Worm (Caenorhabditis elegans): ENCODE measurements around the gene bus-2.

Gene bus-2

DNA sequence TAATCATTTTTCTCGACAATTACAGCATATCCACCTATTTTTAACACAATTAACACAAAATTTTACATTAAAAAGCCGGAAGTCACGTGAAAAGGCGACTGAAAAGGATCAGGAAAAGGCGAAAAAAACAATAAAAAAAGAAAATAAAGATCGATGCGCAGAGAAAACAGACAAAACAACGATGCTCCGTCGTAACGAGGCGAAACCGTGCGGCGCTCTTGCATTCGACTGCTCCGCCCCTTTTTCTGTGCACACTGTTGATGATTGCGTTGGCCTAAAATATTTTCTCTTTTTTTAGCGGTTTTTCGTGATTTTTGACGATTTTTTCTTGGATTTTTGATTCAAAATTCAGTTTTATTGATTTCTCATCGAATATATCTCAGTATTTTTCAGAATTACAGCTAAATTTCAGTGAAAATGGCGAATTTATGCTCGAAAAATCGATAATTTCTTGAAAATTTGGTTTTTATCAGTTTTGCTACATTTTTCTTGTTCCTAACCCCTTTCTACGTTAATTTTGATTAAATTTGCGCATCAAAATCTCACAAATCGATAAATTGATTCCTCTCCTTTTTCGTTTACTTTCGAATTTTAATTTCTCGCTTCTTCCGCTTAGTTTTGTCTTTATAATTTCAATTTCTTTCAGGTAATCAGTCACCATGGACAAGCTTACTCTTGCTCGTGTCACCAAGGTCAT, 40.5 kb upstream of the bus-2 start, which contains the start of gene rps-28:
rps-28 (plus strand) TSS at position 647 of the 697 bp plus-strand sequence.
- TF ChIP-seq zfp-3 (GFP tag; conservative IDR thresholded peaks at IDR 0.05): peak; percentile 88
- TF ChIP-seq dmd-6 (GFP tag; IDR thresholded peaks at IDR 0.05): peak; percentile 91
- peak; percentile 89 for TF ChIP-seq lin-29 (GFP tag; IDR thresholded peaks at IDR 0.05)
- TF ChIP-seq F26F4.8 (GFP tag; conservative IDR thresholded peaks at IDR 0.05): no peak
- peak; percentile 96 for TF ChIP-seq nhr-25 (tag; optimal IDR thresholded peaks at IDR 0.05; ENCODE audit: borderline replicate concordance, insufficient read depth)
- no peak for TF ChIP-seq zip-11 (GFP tag; IDR thresholded peaks at IDR 0.05)
- no peak for TF ChIP-seq skn-1 (tag; optimal IDR thresholded peaks at IDR 0.05)
- TF ChIP-seq set-16 (GFP tag; IDR thresholded peaks at IDR 0.05): peak; percentile 53; the same call in 1 of the 2 replicates
- TF ChIP-seq dmd-8 (GFP tag; IDR thresholded peaks at IDR 0.05): 0 out of 2 replicates have a peak, but pooled peaks have one; percentile 17
- TF ChIP-seq ceh-32 (tag; optimal IDR thresholded peaks at IDR 0.05; ENCODE audit: poor library complexity): no peak
- no peak for TF ChIP-seq tag-97 (GFP tag; IDR thresholded peaks at IDR 0.05)
- peak; percentile 86 for TF ChIP-seq nhr-42 (GFP tag; IDR thresholded peaks at IDR 0.05)
- TF ChIP-seq madf-5 (GFP tag; IDR thresholded peaks at IDR 0.05): 0 out of 4 replicates have a peak, but pooled peaks of 1 of the 2 experiments have one; percentile 64
- TF ChIP-seq daf-8 (GFP tag; IDR thresholded peaks at IDR 0.05): no peak
- peak; percentile 78 for TF ChIP-seq ctbp-1 (GFP tag; IDR thresholded peaks at IDR 0.05)
- peak; percentile 69; the same call in 1 of the 2 replicates for TF ChIP-seq ZK337.2 (GFP tag; IDR thresholded peaks at IDR 0.05)
- peak in 1 of 2 experiments; percentile 80 for TF ChIP-seq mdl-1 (tag; optimal IDR thresholded peaks at IDR 0.05)
- TF ChIP-seq ZK546.5 (tag; optimal IDR thresholded peaks at IDR 0.05): peak in 1 of 2 experiments; percentile 73
- peak; percentile 96 for TF ChIP-seq hmg-1.1 (GFP tag; IDR thresholded peaks at IDR 0.05)
- TF ChIP-seq lim-7 (GFP tag; IDR thresholded peaks at IDR 0.05): peak; percentile 66; the same call in 1 of the 2 replicates
- TF ChIP-seq dpl-1 (GFP tag; optimal IDR thresholded peaks at IDR 0.05): peak; percentile 91
- peak; percentile 57 for TF ChIP-seq zip-2 (tag; optimal IDR thresholded peaks at IDR 0.05)
- TF ChIP-seq fkh-10 (GFP tag; optimal IDR thresholded peaks at IDR 0.05): peak; percentile 95
- no peak for TF ChIP-seq daf-19 (GFP tag; conservative IDR thresholded peaks at IDR 0.05)
- no peak for TF ChIP-seq nhr-41 (GFP tag; IDR thresholded peaks at IDR 0.05)
- peak; percentile 35 for TF ChIP-seq R02D3.7 (tag; optimal IDR thresholded peaks at IDR 0.05)
- TF ChIP-seq mep-1 (tag; optimal IDR thresholded peaks at IDR 0.05): peak; percentile 98
- no peak for TF ChIP-seq F10B5.3 (tag; optimal IDR thresholded peaks at IDR 0.05)
- TF ChIP-seq ceh-44 (GFP tag; IDR thresholded peaks at IDR 0.05): peak; percentile 72; the same call in 1 of the 2 replicates
- no peak for TF ChIP-seq gei-8 (GFP tag; optimal IDR thresholded peaks at IDR 0.05)
- peak; percentile 65; the same call in 1 of the 2 replicates for TF ChIP-seq mdt-29 (GFP tag; IDR thresholded peaks at IDR 0.05)
- TF ChIP-seq daf-16 (GFP tag; optimal IDR thresholded peaks at IDR 0.05): peak; percentile 17 to 61
- peak; percentile 85 for TF ChIP-seq daf-16 (tag; optimal IDR thresholded peaks at IDR 0.05)
- no peak for TF ChIP-seq cey-2 (tag; optimal IDR thresholded peaks at IDR 0.05; ENCODE audit: borderline replicate concordance, insufficient read depth)
- peak; percentile 62; the same call in 1 of the 2 replicates for TF ChIP-seq saeg-2 (GFP tag; IDR thresholded peaks at IDR 0.05)
- peak; percentile 95 for TF ChIP-seq nhr-28 (tag; optimal IDR thresholded peaks at IDR 0.05)
- TF ChIP-seq vab-7 (GFP tag; IDR thresholded peaks at IDR 0.05): peak; percentile 96
- peak; percentile 63 for TF ChIP-seq nhr-48 (tag; optimal IDR thresholded peaks at IDR 0.05)
- TF ChIP-seq ama-1 (optimal IDR thresholded peaks at IDR 0.05): peak; percentile 84
- TF ChIP-seq aly-2 (tag; optimal IDR thresholded peaks at IDR 0.05): no peak
- peak; percentile 91 for TF ChIP-seq T26A8.4 (GFP tag; IDR thresholded peaks at IDR 0.05)
- peak; percentile 28 for TF ChIP-seq Y5F2A.4 (GFP tag; optimal IDR thresholded peaks at IDR 0.05)
- no peak for TF ChIP-seq sdz-12 (GFP tag; optimal IDR thresholded peaks at IDR 0.05)
- peak; percentile 92 for TF ChIP-seq madf-9 (GFP tag; conservative IDR thresholded peaks at IDR 0.05)
- TF ChIP-seq nhr-6 (tag; optimal IDR thresholded peaks at IDR 0.05): peak; percentile 90
- no peak for TF ChIP-seq attf-4 (tag; optimal IDR thresholded peaks at IDR 0.05)
- TF ChIP-seq hif-1 (tag; optimal IDR thresholded peaks at IDR 0.05): peak; percentile 51 to 87
- peak; percentile 74 for TF ChIP-seq zfp-2 (tag; optimal IDR thresholded peaks at IDR 0.05)
- no peak for TF ChIP-seq Y105C5A.15 (GFP tag; IDR thresholded peaks at IDR 0.05)
